Worm (Caenorhabditis elegans) whole organism, L4 larva: Measurements from ENCODE around the gene hacl-1.
"Not testable (repeated sequence)": the region's sequence is repeated elsewhere in the genome, so short reads cannot be mapped to it uniquely, and the experiment has no call there.

Experiments used
- D1046.2 ChIP-seq: fragments of 200-800 bp; sonication (Bioruptor generic); IDR thresholded peaks from 2 replicates; pipeline ENCODE4 v1.3.6; 2022; ENCODE audit warnings: missing genetic modification characterization, missing compliant biosample characterization
- F37D6.2 ChIP-seq: sonication (generic microtip); optimal IDR thresholded peaks from 2 replicates; lab custom pipeline; 2016; ENCODE audit warnings: mild to moderate bottlenecking, missing genetic modification characterization, missing compliant biosample characterization
- F49E8.2 ChIP-seq: sonication (generic microtip); optimal IDR thresholded peaks from 2 replicates; lab custom pipeline; 2016; ENCODE audit warnings: missing compliant biosample characterization, mild to moderate bottlenecking, missing genetic modification characterization, borderline replicate concordance
- T20F7.1 ChIP-seq: fragments of 200-800 bp; sonication (Bioruptor generic); optimal IDR thresholded peaks from 2 replicates; lab custom pipeline; 2018; ENCODE audit warnings: mild to moderate bottlenecking, missing genetic modification characterization, missing compliant biosample characterization
- Y105C5A.15 ChIP-seq: fragments of 200-800 bp; sonication (Bioruptor generic); IDR thresholded peaks from 2 replicates; pipeline ENCODE4 v1.3.6; 2022; ENCODE audit warnings: missing genetic modification characterization, missing compliant biosample characterization
- ZK337.2 ChIP-seq: fragments of 200-800 bp; sonication (Bioruptor generic); IDR thresholded peaks from 2 replicates; pipeline ENCODE4 v1.3.6; 2022; ENCODE audit warnings: missing genetic modification reagents, missing genetic modification characterization, missing compliant biosample characterization
- aha-1 ChIP-seq: fragments of 150-350 bp; peaks from one replicate; lab custom pipeline; 2014; ENCODE audit warnings: missing biosample characterization, missing genetic modification characterization
- arid-1 ChIP-seq: fragments of 200-800 bp; sonication (Bioruptor generic); conservative IDR thresholded peaks from 2 replicates; pipeline ENCODE4 v1.3.6; 2022; ENCODE audit warnings: missing genetic modification reagents, missing genetic modification characterization, missing compliant biosample characterization
- ceh-28 ChIP-seq: fragments of 150-350 bp; optimal IDR thresholded peaks from 2 replicates; lab custom pipeline; 2014; ENCODE audit warnings: missing biosample characterization, missing genetic modification reagents, missing genetic modification characterization
- ceh-44 ChIP-seq: fragments of 200-800 bp; sonication (Bioruptor generic); IDR thresholded peaks from 2 replicates; pipeline ENCODE4 v1.3.6; 2022; ENCODE audit warnings: missing genetic modification reagents, missing genetic modification characterization, missing compliant biosample characterization
- ctbp-1 ChIP-seq: fragments of 200-800 bp; sonication (Bioruptor generic); IDR thresholded peaks from 2 replicates; pipeline ENCODE4 v1.3.6; 2022; ENCODE audit warnings: missing genetic modification reagents, missing genetic modification characterization, missing compliant biosample characterization
- daf-16 ChIP-seq, 3 experiments: sonication (generic microtip); optimal IDR thresholded peaks; 2 replicates each; lab custom pipeline; 2016 to 2017; ENCODE audit warnings: missing genetic modification characterization in 3 of 3, missing genetic modification reagents in 3 of 3, mild to moderate bottlenecking in 2 of 3, missing compliant biosample characterization in 2 of 3, missing biosample characterization in 1 of 3, moderate library complexity in 1 of 3
- dpl-1 ChIP-seq: fragments of 150-350 bp; optimal IDR thresholded peaks from 2 replicates; lab custom pipeline; 2014; ENCODE audit warnings: missing biosample characterization, missing genetic modification reagents, missing genetic modification characterization
- duxl-1 ChIP-seq: sonication (generic microtip); optimal IDR thresholded peaks from 2 replicates; lab custom pipeline; 2016; ENCODE audit warnings: mild to moderate bottlenecking, missing genetic modification characterization, moderate library complexity, missing compliant biosample characterization; ENCODE audit not compliant: poor library complexity
- dve-1 ChIP-seq: sonication (generic microtip); optimal IDR thresholded peaks from 2 replicates; lab custom pipeline; 2017; ENCODE audit warnings: antibody characterized with exemption, mild to moderate bottlenecking, missing genetic modification characterization, missing compliant biosample characterization; ENCODE audit not compliant: insufficient read depth
- fkh-10 ChIP-seq: fragments of 150-350 bp; optimal IDR thresholded peaks from 2 replicates; lab custom pipeline; 2014; ENCODE audit warnings: missing biosample characterization, missing genetic modification reagents, missing genetic modification characterization
- fos-1 ChIP-seq: fragments of 150-350 bp; optimal IDR thresholded peaks from 2 replicates; lab custom pipeline; 2014; ENCODE audit warnings: missing biosample characterization, missing genetic modification characterization
- hif-1 ChIP-seq, 2 experiments: sonication (generic microtip); optimal IDR thresholded peaks; 2 replicates each; lab custom pipeline; 2016 to 2017; ENCODE audit warnings: missing compliant biosample characterization in 2 of 2, missing genetic modification characterization in 2 of 2, missing genetic modification reagents in 2 of 2, missing genotype in 2 of 2, mild to moderate bottlenecking in 1 of 2
- hlh-11 ChIP-seq: fragments of 200-800 bp; sonication (Bioruptor generic); optimal IDR thresholded peaks from 2 replicates; lab custom pipeline; 2018; ENCODE audit warnings: mild to moderate bottlenecking, missing genetic modification characterization, missing compliant biosample characterization
- hlh-30 ChIP-seq: sonication (generic microtip); optimal IDR thresholded peaks from 2 replicates; lab custom pipeline; 2017; ENCODE audit warnings: antibody characterized with exemption, mild to moderate bottlenecking, missing genetic modification characterization, missing compliant biosample characterization; ENCODE audit not compliant: insufficient read depth
- lin-1 ChIP-seq: fragments of 200-800 bp; sonication (Bioruptor generic); IDR thresholded peaks from 2 replicates; pipeline ENCODE4 v1.3.6; 2022; ENCODE audit warnings: missing genetic modification reagents, missing genetic modification characterization, missing compliant biosample characterization
- lin-15B ChIP-seq: fragments of 150-350 bp; sonication (generic microtip); optimal IDR thresholded peaks from 3 replicates; lab custom pipeline; 2014; ENCODE audit warnings: missing biosample characterization, missing genetic modification characterization
- lsy-2 ChIP-seq, 2 experiments: fragments of 150-350 bp in 1 of 2; sonication (generic microtip) in 1 of 2; optimal IDR thresholded peaks; 2 replicates each; lab custom pipeline; 2014 to 2017; ENCODE audit warnings: missing biosample characterization in 2 of 2, missing genetic modification characterization in 2 of 2
- madf-5 ChIP-seq, 2 experiments: fragments of 200-800 bp; sonication (Bioruptor generic); IDR thresholded peaks; 2 replicates each; pipeline ENCODE4 v1.3.6; 2022; ENCODE audit warnings: missing compliant biosample characterization in 2 of 2, missing genetic modification characterization in 2 of 2
- mxl-2 ChIP-seq: fragments of 200-800 bp; sonication (Bioruptor generic); conservative IDR thresholded peaks from 2 replicates; pipeline ENCODE4 v1.3.6; 2022; ENCODE audit warnings: missing genetic modification reagents, missing genetic modification characterization, missing compliant biosample characterization
- mxl-3 ChIP-seq: fragments of 200-800 bp; sonication (Bioruptor generic); optimal IDR thresholded peaks from 2 replicates; lab custom pipeline; 2018; ENCODE audit warnings: mild to moderate bottlenecking, missing genetic modification characterization, missing compliant biosample characterization
- nhr-102 ChIP-seq: sonication (generic microtip); optimal IDR thresholded peaks from 2 replicates; lab custom pipeline; 2016; ENCODE audit warnings: mild to moderate bottlenecking, missing genetic modification characterization, moderate library complexity, missing compliant biosample characterization
- nhr-25 ChIP-seq: sonication (generic microtip); optimal IDR thresholded peaks from 2 replicates; lab custom pipeline; 2017; ENCODE audit warnings: missing genetic modification characterization, mild to moderate bottlenecking, missing compliant biosample characterization, antibody characterized with exemption, moderate library complexity, borderline replicate concordance; ENCODE audit not compliant: insufficient read depth
- nhr-42 ChIP-seq: fragments of 200-800 bp; sonication (Bioruptor generic); IDR thresholded peaks from 2 replicates; pipeline ENCODE4 v1.3.6; 2022; ENCODE audit warnings: missing genetic modification characterization, missing compliant biosample characterization
- nhr-6 ChIP-seq: fragments of 150-350 bp; optimal IDR thresholded peaks from 2 replicates; lab custom pipeline; 2014; ENCODE audit warnings: missing biosample characterization, missing genetic modification characterization
- nhr-77 ChIP-seq: fragments of 150-350 bp; optimal IDR thresholded peaks from 2 replicates; lab custom pipeline; 2014; ENCODE audit warnings: missing biosample characterization, missing genetic modification characterization
- pha-4 ChIP-seq, 2 experiments: fragments of 150-350 bp in 1 of 2; fragments of 200-800 bp in 1 of 2; sonication (Bioruptor generic) in 1 of 2; IDR thresholded peaks in 1 of 2; optimal IDR thresholded peaks in 1 of 2; 2 replicates each; pipeline versions ENCODE4 v1.3.6 to Lab custom; 2014 to 2022; ENCODE audit warnings: missing genetic modification characterization in 2 of 2, missing genetic modification reagents in 2 of 2, missing biosample characterization in 1 of 2, missing compliant biosample characterization in 1 of 2
- php-3 ChIP-seq: fragments of 200-800 bp; sonication (Bioruptor generic); IDR thresholded peaks from 2 replicates; pipeline ENCODE4 v1.3.6; 2022; ENCODE audit warnings: missing genetic modification reagents, missing genetic modification characterization, missing compliant biosample characterization
- sdz-12 ChIP-seq: fragments of 200-800 bp; sonication (Bioruptor generic); optimal IDR thresholded peaks from 2 replicates; lab custom pipeline; 2018; ENCODE audit warnings: mild to moderate bottlenecking, missing genetic modification characterization, missing compliant biosample characterization
- set-16 ChIP-seq: fragments of 200-800 bp; sonication (Bioruptor generic); IDR thresholded peaks from 2 replicates; pipeline ENCODE4 v1.3.6; 2022; ENCODE audit warnings: missing genetic modification reagents, missing genetic modification characterization, missing compliant biosample characterization
- skn-1 ChIP-seq: fragments of 150-350 bp; optimal IDR thresholded peaks from 2 replicates; lab custom pipeline; 2014; ENCODE audit warnings: missing biosample characterization, missing genetic modification characterization
- snpc-1.2 ChIP-seq: fragments of 200-800 bp; sonication (Bioruptor generic); IDR thresholded peaks from 2 replicates; pipeline ENCODE4 v1.3.6; 2022; ENCODE audit warnings: missing genetic modification reagents, missing genetic modification characterization, missing compliant biosample characterization
- spr-1 ChIP-seq: sonication (generic microtip); optimal IDR thresholded peaks from 2 replicates; lab custom pipeline; 2016; ENCODE audit warnings: mild to moderate bottlenecking, missing genetic modification characterization, missing compliant biosample characterization
- tra-1 ChIP-seq: fragments of 200-800 bp; sonication (Bioruptor generic); IDR thresholded peaks from 2 replicates; pipeline ENCODE4 v1.3.6; 2022; ENCODE audit warnings: missing genetic modification reagents, missing genetic modification characterization, missing compliant biosample characterization
- unc-62 ChIP-seq, 3 experiments: fragments of 150-350 bp in 1 of 3; sonication (generic microtip); optimal IDR thresholded peaks in 2 of 3; peaks in 1 of 3; 1 replicate in 1 of 3; 2 replicates in 2 of 3; lab custom pipeline; 2014 to 2017; ENCODE audit warnings: missing biosample characterization in 3 of 3, missing genetic modification characterization in 3 of 3, missing genetic modification reagents in 3 of 3, missing genotype in 1 of 3
- vab-7 ChIP-seq: fragments of 200-800 bp; sonication (Bioruptor generic); IDR thresholded peaks from 2 replicates; pipeline ENCODE4 v1.3.6; 2022; ENCODE audit warnings: missing genetic modification reagents, missing genetic modification characterization, missing compliant biosample characterization
- zag-1 ChIP-seq: fragments of 150-350 bp; optimal IDR thresholded peaks from 2 replicates; lab custom pipeline; 2014; ENCODE audit warnings: missing biosample characterization, missing genetic modification characterization
- zfp-2 ChIP-seq: sonication (generic microtip); optimal IDR thresholded peaks from 2 replicates; lab custom pipeline; 2016; ENCODE audit warnings: mild to moderate bottlenecking, missing genetic modification characterization, missing compliant biosample characterization
- zfp-3 ChIP-seq: fragments of 200-800 bp; sonication (Bioruptor generic); conservative IDR thresholded peaks from 2 replicates; pipeline ENCODE4 v1.3.6; 2022; ENCODE audit warnings: missing genetic modification reagents, missing genetic modification characterization, missing compliant biosample characterization

hacl-1 gene

DNA sequence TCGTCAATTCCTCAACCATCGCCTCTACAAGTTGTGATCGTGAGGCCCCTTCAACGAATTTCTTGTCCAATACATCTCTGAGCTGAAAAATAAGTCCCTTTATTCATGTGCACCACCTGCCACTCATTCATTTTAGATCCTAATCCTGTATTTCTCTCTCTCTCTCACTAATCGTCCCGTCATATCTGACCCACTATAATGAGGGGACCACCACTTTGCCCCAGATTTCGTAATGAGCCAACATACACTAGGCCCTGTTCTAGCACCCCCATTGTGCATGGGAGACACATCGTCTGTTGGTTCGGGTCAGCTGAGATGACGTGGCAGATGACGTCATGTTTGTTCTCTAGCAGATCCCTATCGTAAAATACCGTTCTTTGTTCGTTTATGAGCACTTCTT is 42.7 kb upstream of the hacl-1 start:
- TF ChIP-seq vab-7 (GFP tag; lab: Robert Waterston, UW): no peak
- TF ChIP-seq unc-62 (GFP tag; optimal IDR thresholded peaks at IDR 0.05 in 1 of 2; lab: Kevin White, UChicago): peak in 1 of 2 experiments; percentile 26
- no peak for TF ChIP-seq unc-62 (tag; optimal IDR thresholded peaks at IDR 0.05; lab: Kevin White, UChicago)
- no peak for TF ChIP-seq fos-1
- no peak for TF ChIP-seq zag-1 (tag; lab: Kevin White, UChicago)
- no peak for TF ChIP-seq fkh-10 (GFP tag; lab: Kevin White, UChicago)
- no peak for TF ChIP-seq T20F7.1 (GFP tag; lab: Kevin White, UChicago)
- TF ChIP-seq ceh-28 (tag; lab: Kevin White, UChicago): no peak
- TF ChIP-seq php-3 (GFP tag; lab: Robert Waterston, UW): no peak
- no peak for TF ChIP-seq hlh-30 (tag; lab: Kevin White, UChicago)
- no peak for TF ChIP-seq zfp-2 (tag; lab: Kevin White, UChicago)
- TF ChIP-seq snpc-1.2 (GFP tag; lab: Robert Waterston, UW): no peak
- no peak for TF ChIP-seq skn-1 (tag; lab: Kevin White, UChicago)
- peak; percentile 58 for TF ChIP-seq aha-1
- no peak for TF ChIP-seq ceh-44 (GFP tag; lab: Robert Waterston, UW)
- TF ChIP-seq nhr-6 (tag; lab: Kevin White, UChicago): no peak
- no peak for TF ChIP-seq nhr-102 (tag; lab: Kevin White, UChicago)

DNA sequence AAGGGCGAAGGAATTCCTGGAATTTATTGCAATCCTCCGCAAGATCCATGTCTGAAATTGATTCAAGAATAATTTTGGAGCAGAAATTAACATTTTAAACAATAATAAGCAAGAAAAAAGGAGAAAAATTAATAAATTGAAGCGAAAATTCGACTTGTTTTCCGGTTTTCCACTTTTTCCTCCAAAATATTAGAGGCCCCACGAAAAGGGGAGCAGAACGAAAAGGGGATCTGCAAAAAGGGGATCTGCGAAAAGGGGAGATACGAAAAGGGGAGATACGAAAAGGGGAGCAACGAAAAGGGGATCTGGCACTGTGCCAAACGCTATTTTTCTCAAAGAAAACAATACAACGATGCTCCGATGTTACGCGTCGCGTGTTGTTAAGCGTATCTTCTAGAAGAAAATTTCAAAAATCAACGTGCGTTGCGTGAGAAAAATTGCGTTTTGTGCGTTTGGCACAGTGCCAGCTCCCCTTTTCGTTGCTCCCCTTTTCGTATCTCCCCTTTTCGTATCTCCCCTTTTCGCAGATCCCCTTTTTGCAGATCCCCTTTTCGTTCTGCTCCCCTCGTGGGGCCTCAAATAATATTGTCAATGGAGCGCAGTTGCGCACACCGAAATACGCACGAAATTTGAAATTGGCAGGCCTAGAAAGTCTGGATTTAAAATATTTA is 41.8 kb upstream of the hacl-1 start, which contains the start of gene Y62F5A.12:
Y62F5A.12 (minus strand) TSS at position 51 of the 671 bp plus-strand sequence.
- TF ChIP-seq F49E8.2: peak; percentile 27
- peak; percentile 91 to 97 for TF ChIP-seq madf-5 (GFP tag; IDR thresholded peaks at IDR 0.05; lab: Robert Waterston, UW)
- TF ChIP-seq ctbp-1 (GFP tag; lab: Robert Waterston, UW): peak; percentile 94
- peak; percentile 70 for TF ChIP-seq duxl-1 (tag; lab: Kevin White, UChicago)
- peak; percentile 86 for TF ChIP-seq mxl-3
- peak in 1 of 2 experiments; percentile 68 for TF ChIP-seq daf-16 (GFP tag; optimal IDR thresholded peaks at IDR 0.05; lab: Kevin White, UChicago)
- TF ChIP-seq daf-16, pha-4 (tag; optimal IDR thresholded peaks at IDR 0.05; lab: Kevin White, UChicago): not testable (repeated sequence)
- peak; percentile 65 for TF ChIP-seq hlh-11
- TF ChIP-seq sdz-12: peak; percentile 60
- TF ChIP-seq spr-1 (tag; lab: Kevin White, UChicago): peak; percentile 66
- TF ChIP-seq nhr-25 (tag; lab: Kevin White, UChicago): peak; percentile 40
- peak; percentile 81 for TF ChIP-seq nhr-77 (tag; lab: Kevin White, UChicago)
- peak; percentile 96 for TF ChIP-seq pha-4 (GFP tag; IDR thresholded peaks at IDR 0.05; lab: Robert Waterston, UW)
- TF ChIP-seq dve-1 (tag; lab: Kevin White, UChicago): peak; percentile 59
- TF ChIP-seq ceh-44 (GFP tag; lab: Robert Waterston, UW): peak; percentile 99
- TF ChIP-seq D1046.2 (GFP tag; lab: Robert Waterston, UW): peak; percentile 93
- TF ChIP-seq snpc-1.2 (GFP tag; lab: Robert Waterston, UW): peak; percentile 82
- peak; percentile 39 for TF ChIP-seq lin-15B (tag; lab: Kevin White, UChicago)
- peak; percentile 80 for TF ChIP-seq mxl-2 (GFP tag; lab: Robert Waterston, UW)
- TF ChIP-seq arid-1 (GFP tag; lab: Robert Waterston, UW): peak; percentile 93
- peak; percentile 67 for TF ChIP-seq set-16
- TF ChIP-seq zfp-3 (GFP tag; lab: Robert Waterston, UW): peak; percentile 92
- TF ChIP-seq dpl-1 (GFP tag; lab: Kevin White, UChicago): peak; percentile 77
- TF ChIP-seq hif-1 (tag; optimal IDR thresholded peaks at IDR 0.05; lab: Kevin White, UChicago): peak in 1 of 2 experiments; percentile 93
- TF ChIP-seq php-3 (GFP tag; lab: Robert Waterston, UW): peak; percentile 77
- peak; percentile 50 for TF ChIP-seq zfp-2 (tag; lab: Kevin White, UChicago)
- TF ChIP-seq ZK337.2 (GFP tag; lab: Robert Waterston, UW): peak; percentile 99
- peak; percentile 95 for TF ChIP-seq tra-1 (GFP tag; lab: Robert Waterston, UW)
- peak; percentile 67 for TF ChIP-seq hlh-30 (tag; lab: Kevin White, UChicago)
- TF ChIP-seq nhr-42 (GFP tag; lab: Robert Waterston, UW): peak; percentile 94; the same call in 1 of the 2 replicates
- TF ChIP-seq Y105C5A.15 (GFP tag; lab: Robert Waterston, UW): peak; percentile 70; the same call in 1 of the 2 replicates
- TF ChIP-seq lsy-2 (tag; optimal IDR thresholded peaks at IDR 0.05; lab: Kevin White, UChicago): peak; percentile 71 to 82
- TF ChIP-seq F37D6.2 (tag; lab: Kevin White, UChicago): peak; percentile 79
- peak; percentile 85; the same call in 1 of the 2 replicates for TF ChIP-seq lin-1 (GFP tag; lab: Robert Waterston, UW)
